Worm (Caenorhabditis elegans) whole organism, L3 larva: ENCODE results near the gene zyx-1.

Experiments
- aly-2 ChIP-seq: fragments of 150-350 bp; optimal IDR thresholded peaks from 2 replicates; lab custom pipeline; 2014; ENCODE audit warnings: missing biosample characterization, missing genetic modification characterization
- elt-1 ChIP-seq: fragments of 150-350 bp; optimal IDR thresholded peaks from 2 replicates; lab custom pipeline; 2014; ENCODE audit warnings: missing biosample characterization, missing genetic modification characterization
- nhr-23 ChIP-seq: fragments of 150-350 bp; optimal IDR thresholded peaks from 2 replicates; lab custom pipeline; 2014; ENCODE audit warnings: missing biosample characterization, missing genetic modification reagents, missing genetic modification characterization
- nhr-237 ChIP-seq: fragments of 150-350 bp; optimal IDR thresholded peaks from 2 replicates; lab custom pipeline; 2014; ENCODE audit warnings: missing biosample characterization, missing genetic modification characterization
- nhr-25 ChIP-seq: sonication (generic microtip); optimal IDR thresholded peaks from 2 replicates; lab custom pipeline; 2017; ENCODE audit warnings: missing biosample characterization, missing genetic modification characterization
- nhr-28 ChIP-seq: fragments of 150-350 bp; optimal IDR thresholded peaks from 2 replicates; lab custom pipeline; 2014; ENCODE audit warnings: missing biosample characterization, missing genetic modification characterization
- pqm-1 ChIP-seq: fragments of 150-350 bp; optimal IDR thresholded peaks from 2 replicates; lab custom pipeline; 2017; ENCODE audit warnings: missing biosample characterization, missing genetic modification characterization, inconsistent platforms
- sea-2 ChIP-seq: fragments of 150-350 bp; sonication (generic microtip); optimal IDR thresholded peaks from 4 replicates; lab custom pipeline; 2014; ENCODE audit warnings: missing biosample characterization, missing genetic modification reagents, missing genetic modification characterization
- skn-1 ChIP-seq: fragments of 150-350 bp; optimal IDR thresholded peaks from 2 replicates; lab custom pipeline; 2014; ENCODE audit warnings: missing biosample characterization, missing genetic modification characterization
- snpc-4 ChIP-seq: fragments of 150-350 bp; optimal IDR thresholded peaks from 2 replicates; lab custom pipeline; 2014; ENCODE audit warnings: missing biosample characterization, missing genetic modification characterization
- unc-39 ChIP-seq: sonication (generic microtip); optimal IDR thresholded peaks from 4 replicates; lab custom pipeline; 2017; ENCODE audit warnings: missing biosample characterization, missing genetic modification characterization
- ztf-4 ChIP-seq: fragments of 150-350 bp; optimal IDR thresholded peaks from 2 replicates; lab custom pipeline; 2014; ENCODE audit warnings: missing biosample characterization, missing genetic modification characterization

DNA sequence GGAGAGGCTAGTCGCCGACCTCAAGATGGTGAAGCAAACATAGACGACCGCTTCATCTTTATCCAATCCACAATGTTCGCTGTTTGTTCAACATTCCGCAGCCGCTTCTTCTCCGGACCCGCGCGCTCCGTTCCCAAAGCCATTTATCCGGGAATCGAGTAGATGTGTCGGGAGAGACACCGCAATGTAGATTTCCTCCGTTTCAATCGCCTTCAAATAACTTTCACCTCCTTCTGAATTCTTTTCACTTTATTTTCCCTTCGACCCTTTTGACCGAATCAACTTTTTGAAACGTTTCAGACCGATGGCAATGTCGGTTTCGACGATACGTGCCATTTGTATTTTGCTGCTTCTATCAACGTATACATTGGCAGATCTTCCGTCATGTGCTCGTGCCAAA lies 51.0 kb downstream of the zyx-1 start, which contains the start of gene pqn-32:
- TF ChIP-seq skn-1 (tag; lab: Kevin White, UChicago) (no peak), unc-39 (tag; lab: Kevin White, UChicago) (no peak), ztf-4 (tag; lab: Kevin White, UChicago) (no peak), nhr-23 (no peak), elt-1 (tag; lab: Kevin White, UChicago) (no peak), nhr-237 (tag; lab: Kevin White, UChicago) (no peak), pqm-1 (no peak), aly-2 (tag; lab: Kevin White, UChicago) (no peak), snpc-4 (tag; lab: Kevin White, UChicago) (no peak), sea-2 (GFP tag; lab: Kevin White, UChicago) (no peak), nhr-28 (tag; lab: Kevin White, UChicago) (no peak), nhr-25 (tag; lab: Kevin White, UChicago) (no peak)
